Fruit fly (Drosophila melanogaster) whole organism, embryonic: Measurements from ENCODE around the gene BOD1.
A peak's percentile ranks its signal among the peaks of the same experiment; 100 is the strongest.

Experiments used
- Adf1 ChIP-seq: fragments of 200-800 bp; sonication (Bioruptor generic); IDR thresholded peaks from 2 replicates; pipeline ENCODE4 v1.3.6; 2022; ENCODE audit warnings: missing biosample characterization, missing genetic modification characterization
- Aef1 ChIP-seq: fragments of 200-800 bp; sonication (Bioruptor generic); IDR thresholded peaks from 3 replicates; pipeline ENCODE4 v1.3.6; 2022; ENCODE audit warnings: missing biosample characterization, missing genetic modification characterization
- Atf6 ChIP-seq: fragments of 200-800 bp; sonication (Bioruptor generic); IDR thresholded peaks from 2 replicates; pipeline ENCODE4 v1.3.6; 2022; ENCODE audit warnings: missing biosample characterization, missing genetic modification characterization
- CG10543 ChIP-seq: fragments of 200-800 bp; sonication (Bioruptor generic); optimal IDR thresholded peaks from 3 replicates; lab custom pipeline; 2017; ENCODE audit warnings: missing biosample characterization, mild to moderate bottlenecking, missing genetic modification characterization, moderate library complexity
- CG10959 ChIP-seq: fragments of 200-800 bp; sonication (Bioruptor generic); IDR thresholded peaks from 2 replicates; pipeline ENCODE4 v1.3.6; 2022; ENCODE audit warnings: missing biosample characterization, missing genetic modification characterization
- CG11093 ChIP-seq: fragments of 200-800 bp; sonication (Bioruptor generic); IDR thresholded peaks from 3 replicates; pipeline ENCODE4 v1.3.6; 2022; ENCODE audit warnings: missing biosample characterization, missing genetic modification characterization
- CG15696 ChIP-seq: fragments of 200-800 bp; sonication (Bioruptor generic); optimal IDR thresholded peaks from 2 replicates; lab custom pipeline; 2019; ENCODE audit warnings: missing biosample characterization, mild to moderate bottlenecking, missing genetic modification characterization, moderate library complexity
- CG18599 ChIP-seq: fragments of 200-800 bp; sonication (Bioruptor generic); optimal IDR thresholded peaks from 3 replicates; lab custom pipeline; 2017; ENCODE audit warnings: missing biosample characterization, missing genetic modification characterization, mild to moderate bottlenecking, moderate library complexity, missing genetic modification reagents
- CG30431 ChIP-seq: fragments of 200-800 bp; sonication (Bioruptor generic); optimal IDR thresholded peaks from 2 replicates; lab custom pipeline; 2017; ENCODE audit warnings: missing biosample characterization, missing genetic modification characterization
- CG6683 ChIP-seq: fragments of 200-800 bp; sonication (Bioruptor generic); optimal IDR thresholded peaks from 2 replicates; lab custom pipeline; 2017; ENCODE audit warnings: missing biosample characterization, mild to moderate bottlenecking, missing genetic modification characterization, missing genetic modification reagents
- CG6689 ChIP-seq: fragments of 200-800 bp; sonication (Bioruptor generic); IDR thresholded peaks from 2 replicates; pipeline ENCODE4 v1.3.6; 2022; ENCODE audit warnings: missing biosample characterization, missing genetic modification characterization
- CG7963 ChIP-seq: fragments of 200-800 bp; sonication (Bioruptor generic); IDR thresholded peaks from 3 replicates; pipeline ENCODE4 v1.3.6; 2022; ENCODE audit warnings: missing biosample characterization, missing genetic modification characterization; ENCODE audit not compliant: partially characterized antibody
- CG9876 ChIP-seq: fragments of 200-800 bp; sonication (Bioruptor generic); optimal IDR thresholded peaks from 2 replicates; lab custom pipeline; 2016; ENCODE audit warnings: missing biosample characterization, missing genetic modification characterization
- CG9932 ChIP-seq: fragments of 200-800 bp; sonication (Bioruptor generic); IDR thresholded peaks from 2 replicates; pipeline ENCODE4 v1.3.6; 2022; ENCODE audit warnings: missing biosample characterization, missing genetic modification characterization
- Dek ChIP-seq: fragments of 200-800 bp; sonication (Bioruptor generic); optimal IDR thresholded peaks from 3 replicates; lab custom pipeline; 2019; ENCODE audit warnings: missing biosample characterization, mild to moderate bottlenecking, missing genetic modification characterization, moderate library complexity
- Dll ChIP-seq: fragments of 200-800 bp; sonication (Bioruptor generic); IDR thresholded peaks from 4 replicates; pipeline ENCODE4 v1.3.6; 2022; ENCODE audit warnings: missing biosample characterization, missing genetic modification characterization; ENCODE audit not compliant: partially characterized antibody
- Fer1 ChIP-seq: fragments of 200-800 bp; sonication (Bioruptor generic); optimal IDR thresholded peaks from 2 replicates; lab custom pipeline; 2017; ENCODE audit warnings: missing biosample characterization, mild to moderate bottlenecking, missing genetic modification characterization
- H2.0 ChIP-seq: fragments of 200-800 bp; sonication (Bioruptor generic); IDR thresholded peaks from 2 replicates; pipeline ENCODE4 v1.3.6; 2022; ENCODE audit warnings: missing biosample characterization, missing genetic modification characterization
- HHEX ChIP-seq: fragments of 200-800 bp; sonication (Bioruptor generic); optimal IDR thresholded peaks from 3 replicates; lab custom pipeline; 2017; ENCODE audit warnings: missing biosample characterization, mild to moderate bottlenecking, missing genetic modification characterization, missing genetic modification reagents
- HLH54F ChIP-seq: fragments of 200-800 bp; sonication (Bioruptor generic); optimal IDR thresholded peaks from 3 replicates; lab custom pipeline; 2016; ENCODE audit warnings: missing biosample characterization, missing genetic modification characterization
- Jarid2 ChIP-seq: fragments of 200-800 bp; sonication (Bioruptor generic); optimal IDR thresholded peaks from 3 replicates; lab custom pipeline; 2017; ENCODE audit warnings: mild to moderate bottlenecking, missing biosample characterization, missing genetic modification reagents, missing genetic modification characterization
- Kr ChIP-seq: fragments of 200-800 bp; sonication (Bioruptor generic); optimal IDR thresholded peaks from 2 replicates; lab custom pipeline; 2017; ENCODE audit warnings: missing biosample characterization, mild to moderate bottlenecking, missing genetic modification characterization
- Mad ChIP-seq: fragments of 200-800 bp; sonication (Bioruptor generic); optimal IDR thresholded peaks from 2 replicates; lab custom pipeline; 2016; ENCODE audit warnings: missing biosample characterization, missing genetic modification characterization
- Mes4 ChIP-seq: fragments of 200-800 bp; sonication (Bioruptor generic); optimal IDR thresholded peaks from 2 replicates; lab custom pipeline; 2016; ENCODE audit warnings: missing biosample characterization, missing genetic modification characterization
- Sox100B ChIP-seq: fragments of 200-800 bp; sonication (Bioruptor generic); optimal IDR thresholded peaks from 3 replicates; lab custom pipeline; 2018; ENCODE audit warnings: missing biosample characterization, mild to moderate bottlenecking, missing genetic modification characterization
- Tbp ChIP-seq: fragments of >200 bp; optimal IDR thresholded peaks from 2 replicates; lab custom pipeline; 2018; ENCODE audit warnings: missing biosample characterization, missing genetic modification characterization
- al ChIP-seq: fragments of 200-800 bp; sonication (Bioruptor generic); IDR thresholded peaks from 2 replicates; pipeline ENCODE4 v1.3.6; 2022; ENCODE audit warnings: missing biosample characterization, missing genetic modification characterization
- bowl ChIP-seq: fragments of 200-800 bp; sonication (Bioruptor generic); IDR thresholded peaks from 2 replicates; pipeline ENCODE4 v1.3.6; 2022; ENCODE audit warnings: missing biosample characterization, missing genetic modification characterization
- br ChIP-seq: fragments of >200 bp; optimal IDR thresholded peaks from 2 replicates; lab custom pipeline; 2017
- cad ChIP-seq: fragments of >200 bp; optimal IDR thresholded peaks from 2 replicates; lab custom pipeline; 2017; ENCODE audit warnings: missing biosample characterization, missing genetic modification characterization
- chinmo ChIP-seq: fragments of 200-800 bp; sonication (Bioruptor generic); IDR thresholded peaks from 4 replicates; pipeline ENCODE4 v1.3.6; 2022; ENCODE audit warnings: missing biosample characterization, missing genetic modification characterization; ENCODE audit not compliant: partially characterized antibody
- corto ChIP-seq: fragments of 200-800 bp; sonication (Bioruptor generic); optimal IDR thresholded peaks from 2 replicates; lab custom pipeline; 2016; ENCODE audit warnings: missing biosample characterization, mild to moderate bottlenecking, missing genetic modification characterization, moderate library complexity
- cwo ChIP-seq: fragments of 200-800 bp; sonication (Bioruptor generic); optimal IDR thresholded peaks from 3 replicates; lab custom pipeline; 2017; ENCODE audit warnings: missing biosample characterization, missing genetic modification characterization, mild to moderate bottlenecking, moderate library complexity, missing genetic modification reagents
- dan ChIP-seq: fragments of 200-800 bp; sonication (Bioruptor generic); IDR thresholded peaks from 2 replicates; pipeline ENCODE4 v1.3.6; 2022; ENCODE audit warnings: missing biosample characterization, missing genetic modification characterization
- emc ChIP-seq: fragments of 200-800 bp; sonication (Bioruptor generic); optimal IDR thresholded peaks from 2 replicates; lab custom pipeline; 2016; ENCODE audit warnings: missing biosample characterization, missing genetic modification characterization
- en ChIP-seq: fragments of 200-800 bp; sonication (Bioruptor generic); optimal IDR thresholded peaks from 2 replicates; lab custom pipeline; 2016; ENCODE audit warnings: missing biosample characterization, missing genetic modification characterization
- fd102C ChIP-seq: fragments of 200-800 bp; sonication (Bioruptor generic); optimal IDR thresholded peaks from 2 replicates; lab custom pipeline; 2018; ENCODE audit warnings: missing biosample characterization, mild to moderate bottlenecking, missing genetic modification characterization, moderate library complexity
- gsb-n ChIP-seq: fragments of 200-800 bp; sonication (Bioruptor generic); optimal IDR thresholded peaks from 3 replicates; lab custom pipeline; 2018; ENCODE audit warnings: missing biosample characterization, mild to moderate bottlenecking, missing genetic modification characterization
- hkb ChIP-seq, 2 experiments: fragments of 200-800 bp in 1 of 2; fragments of >200 bp in 1 of 2; sonication (Bioruptor generic) in 1 of 2; IDR thresholded peaks in 1 of 2; optimal IDR thresholded peaks in 1 of 2; 2 replicates each; pipeline versions ENCODE4 v1.3.6 to Lab custom; 2017 to 2022; ENCODE audit warnings: missing biosample characterization in 1 of 2, missing genetic modification characterization in 1 of 2
- insv ChIP-seq, 2 experiments: fragments of 200-800 bp; sonication (Bioruptor generic); optimal IDR thresholded peaks; 3 replicates each; lab custom pipeline; 2016 to 2018; ENCODE audit warnings: missing biosample characterization in 2 of 2, missing genetic modification characterization in 2 of 2
- inv ChIP-seq: fragments of 200-800 bp; sonication (Bioruptor generic); IDR thresholded peaks from 2 replicates; pipeline ENCODE4 v1.3.6; 2022; ENCODE audit warnings: missing biosample characterization, missing genetic modification characterization; ENCODE audit not compliant: partially characterized antibody
- mam ChIP-seq: fragments of 200-800 bp; sonication (Bioruptor generic); optimal IDR thresholded peaks from 3 replicates; lab custom pipeline; 2016; ENCODE audit warnings: missing biosample characterization, missing genetic modification characterization
- prd ChIP-seq, 3 experiments: fragments of >200 bp in 2 of 3; fragments of 200-800 bp in 1 of 3; sonication (Bioruptor generic) in 1 of 3; optimal IDR thresholded peaks in 2 of 3; IDR thresholded peaks in 1 of 3; 2 replicates in 2 of 3; 3 replicates in 1 of 3; pipeline versions ENCODE4 v1.3.6 to Lab custom; 2017 to 2022; ENCODE audit warnings: missing biosample characterization in 1 of 3, missing genetic modification characterization in 1 of 3
- repo ChIP-seq: fragments of 200-800 bp; sonication (Bioruptor generic); optimal IDR thresholded peaks from 2 replicates; lab custom pipeline; 2016; ENCODE audit warnings: missing biosample characterization, missing genetic modification characterization
- schlank ChIP-seq: fragments of 200-800 bp; sonication (Bioruptor generic); optimal IDR thresholded peaks from 2 replicates; lab custom pipeline; 2018; ENCODE audit warnings: missing biosample characterization, mild to moderate bottlenecking, missing genetic modification characterization
- sens-2 ChIP-seq: fragments of 200-800 bp; sonication (Bioruptor generic); IDR thresholded peaks from 2 replicates; pipeline ENCODE4 v1.3.6; 2022; ENCODE audit warnings: missing biosample characterization, missing genetic modification characterization
- unc-4 ChIP-seq: fragments of 200-800 bp; sonication (Bioruptor generic); IDR thresholded peaks from 2 replicates; pipeline ENCODE4 v1.3.6; 2022; ENCODE audit warnings: missing biosample characterization, missing genetic modification characterization; ENCODE audit not compliant: partially characterized antibody
- vvl ChIP-seq: fragments of 200-800 bp; sonication (Bioruptor generic); IDR thresholded peaks from 2 replicates; pipeline ENCODE4 v1.3.6; 2022; ENCODE audit warnings: missing biosample characterization, missing genetic modification characterization

The BOD1 gene

dm6 chr3R:27988647-27989430 is 50.8 kb downstream of the BOD1 start (continued):
- TF ChIP-seq dan (GFP tag; lab: Robert Waterston, UW), result no peak
- peak; percentile 69 for TF ChIP-seq CG9932 (GFP tag; lab: Robert Waterston, UW)
- TF ChIP-seq prd (optimal IDR thresholded peaks at IDR 0.05; lab: Kevin White, UChicago), result no peak
- peak; percentile 53; the same call in 2 of the 3 replicates for TF ChIP-seq prd (GFP tag; IDR thresholded peaks at IDR 0.05; lab: Robert Waterston, UW)
- no peak for TF ChIP-seq corto (GFP tag; lab: Kevin White, UChicago)
- TF ChIP-seq vvl (GFP tag; lab: Robert Waterston, UW), result peak; percentile 72
- TF ChIP-seq Dek (tag; lab: Kevin White, UChicago), result no peak
- TF ChIP-seq schlank (tag; lab: Kevin White, UChicago), result no peak
- TF ChIP-seq Adf1 (GFP tag; lab: Robert Waterston, UW), result no peak
- TF ChIP-seq Atf6 (GFP tag; lab: Robert Waterston, UW), result 0 out of 2 replicates have a peak, but pooled peaks have one; percentile 12
- TF ChIP-seq Fer1 (GFP tag; lab: Kevin White, UChicago), result no peak
- no peak for TF ChIP-seq fd102C (GFP tag; lab: Kevin White, UChicago)
- TF ChIP-seq CG18599 (GFP tag; lab: Kevin White, UChicago), result peak; percentile 15
- TF ChIP-seq al (GFP tag; lab: Robert Waterston, UW), result no peak
- TF ChIP-seq en (GFP tag; lab: Kevin White, UChicago), result no peak
- no peak for TF ChIP-seq insv (GFP tag; optimal IDR thresholded peaks at IDR 0.05; lab: Kevin White, UChicago)
- TF ChIP-seq CG10543 (GFP tag; lab: Kevin White, UChicago), result peak; percentile 7
- no peak for TF ChIP-seq Mad (GFP tag; lab: Kevin White, UChicago)
- TF ChIP-seq Jarid2, result no peak
- TF ChIP-seq CG11093, result 0 out of 3 replicates have a peak, but pooled peaks have one; percentile 12
- peak; percentile 39 for TF ChIP-seq HLH54F (GFP tag; lab: Kevin White, UChicago)
- no peak for TF ChIP-seq CG7963 (GFP tag; lab: Robert Waterston, UW)
- TF ChIP-seq HHEX (GFP tag; lab: Kevin White, UChicago), result peak; percentile 35
- peak; percentile 29; the same call in 1 of the 3 replicates for TF ChIP-seq Aef1 (GFP tag; lab: Robert Waterston, UW)
- TF ChIP-seq CG15696 (tag; lab: Kevin White, UChicago), result no peak
- 0 out of 4 replicates have a peak, but pooled peaks have one; percentile 72 for TF ChIP-seq chinmo (GFP tag; lab: Robert Waterston, UW)
- peak; percentile 45 for TF ChIP-seq CG9876 (GFP tag; lab: Kevin White, UChicago)
- TF ChIP-seq bowl (GFP tag; lab: Robert Waterston, UW), result no peak
- TF ChIP-seq emc (GFP tag; lab: Kevin White, UChicago), result no peak
- no peak for TF ChIP-seq cad (GFP tag; lab: Kevin White, UChicago)
- no peak for TF ChIP-seq Dll (GFP tag; lab: Robert Waterston, UW)
- no peak for TF ChIP-seq inv (GFP tag; lab: Robert Waterston, UW)
- peak; percentile 48 for TF ChIP-seq Sox100B (GFP tag; lab: Kevin White, UChicago)
- peak; percentile 46; the same call in 1 of the 2 replicates for TF ChIP-seq CG6689
- TF ChIP-seq br (lab: Kevin White, UChicago), result no peak
- TF ChIP-seq Kr (GFP tag; lab: Kevin White, UChicago), result no peak
- peak; percentile 40 for TF ChIP-seq CG30431 (GFP tag; lab: Kevin White, UChicago)
- TF ChIP-seq H2.0 (GFP tag; lab: Robert Waterston, UW), result peak; percentile 56
- TF ChIP-seq CG6683 (GFP tag; lab: Kevin White, UChicago), result no peak
- TF ChIP-seq hkb (optimal IDR thresholded peaks at IDR 0.05; lab: Kevin White, UChicago), result no peak
- TF ChIP-seq hkb (GFP tag; IDR thresholded peaks at IDR 0.05; lab: Robert Waterston, UW), result no peak
- peak; percentile 56 for TF ChIP-seq mam (GFP tag; lab: Kevin White, UChicago)
- no peak for TF ChIP-seq unc-4 (GFP tag; lab: Robert Waterston, UW)
- TF ChIP-seq cwo (GFP tag; lab: Kevin White, UChicago), result peak; percentile 81
- no peak for TF ChIP-seq repo
- TF ChIP-seq CG10959, result no peak
- TF ChIP-seq Tbp (GFP tag; lab: Kevin White, UChicago), result no peak
- no peak for TF ChIP-seq gsb-n (tag; lab: Kevin White, UChicago)
- peak; percentile 28; the same call in 1 of the 2 replicates for TF ChIP-seq sens-2 (GFP tag; lab: Robert Waterston, UW)
- TF ChIP-seq Mes4 (GFP tag; lab: Kevin White, UChicago), result no peak
